Worm (Caenorhabditis elegans): ENCODE data around the gene C09E7.8.

Gene C09E7.8

DNA sequence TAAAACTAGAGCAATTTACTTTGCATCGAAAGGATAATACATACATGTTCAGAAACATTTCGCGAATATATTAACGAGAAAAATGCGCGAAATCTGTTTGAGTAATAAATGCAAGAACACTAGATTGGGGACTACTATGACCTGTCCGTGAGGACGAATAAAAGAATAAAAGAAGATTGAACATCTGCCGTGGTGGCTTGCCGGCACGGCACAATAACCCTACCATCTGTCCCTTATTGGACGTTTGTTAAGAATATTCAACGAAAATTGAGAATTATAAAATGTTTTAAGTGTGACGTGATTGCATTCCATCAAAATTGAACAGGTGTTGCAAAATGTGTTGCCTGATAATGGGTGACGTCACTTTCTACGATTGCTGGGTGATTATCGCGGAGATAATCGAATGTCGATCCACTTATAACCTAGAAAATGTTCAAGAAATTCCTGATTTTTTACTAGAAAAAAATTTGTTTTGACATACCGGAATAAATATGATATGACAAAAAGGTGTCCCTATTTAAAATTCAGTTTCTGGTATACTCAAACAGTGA is 47.1 kb upstream of the C09E7.8 start:
- TF ChIP-seq unc-86 (tag; optimal IDR thresholded peaks at IDR 0.05) (no peak), nhr-85 (tag) (no peak), efl-1 (optimal IDR thresholded peaks at IDR 0.05) (no peak), efl-1 (GFP tag; optimal IDR thresholded peaks at IDR 0.05 in 1 of 2) (peak in 1 of 2 experiments; percentile 73), egl-13 (tag; optimal IDR thresholded peaks at IDR 0.05) (no peak), fkh-10 (GFP tag; optimal IDR thresholded peaks at IDR 0.05) (no peak), zag-1 (tag; optimal IDR thresholded peaks at IDR 0.05) (no peak), fkh-4 (tag; optimal IDR thresholded peaks at IDR 0.05; ENCODE audit: borderline replicate concordance) (no peak), blmp-1 (tag; optimal IDR thresholded peaks at IDR 0.05) (peak; percentile 29)

DNA sequence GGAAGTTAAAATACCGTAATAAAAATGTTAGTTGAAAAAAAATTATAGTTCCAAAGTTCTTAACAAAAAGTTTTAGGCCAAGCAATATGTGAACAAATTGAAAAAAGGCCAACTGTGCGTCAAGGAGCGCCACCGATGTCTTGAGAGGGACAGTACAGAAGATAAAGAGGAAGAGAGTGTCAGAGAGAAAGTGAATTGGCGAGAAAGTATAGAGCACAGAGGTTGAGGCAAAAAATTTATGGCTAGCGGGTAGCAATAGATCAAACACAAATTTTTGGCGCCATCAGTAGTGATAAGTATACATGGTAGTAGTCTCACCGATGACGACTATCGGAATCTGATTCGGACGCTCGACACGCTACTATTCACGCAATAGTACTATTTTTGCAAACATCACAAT is 45.9 kb upstream of the C09E7.8 start:
- TF ChIP-seq zag-1 (tag; optimal IDR thresholded peaks at IDR 0.05) (no peak), unc-30 (tag; optimal IDR thresholded peaks at IDR 0.05) (no peak), fkh-10 (GFP tag; optimal IDR thresholded peaks at IDR 0.05) (no peak), nhr-237 (tag; optimal IDR thresholded peaks at IDR 0.05) (no peak), pag-3 (tag; optimal IDR thresholded peaks at IDR 0.05; ENCODE audit: borderline replicate concordance, insufficient read depth) (no peak), ztf-11 (tag; optimal IDR thresholded peaks at IDR 0.05) (no peak), lir-3 (tag; optimal IDR thresholded peaks at IDR 0.05; ENCODE audit: poor library complexity) (no peak), Y116A8C.19 (tag; optimal IDR thresholded peaks at IDR 0.05; ENCODE audit: borderline replicate concordance) (no peak), mab-9 (GFP tag; IDR thresholded peaks at IDR 0.05) (no peak), zip-4 (GFP tag; optimal IDR thresholded peaks at IDR 0.05) (no peak), nhr-20 (tag; optimal IDR thresholded peaks at IDR 0.05) (no peak), ets-5 (GFP tag; IDR thresholded peaks at IDR 0.05) (no peak), ceh-8 (GFP tag; optimal IDR thresholded peaks at IDR 0.05) (no peak), unc-130 (tag; optimal IDR thresholded peaks at IDR 0.05) (no peak), efl-3 (GFP tag; optimal IDR thresholded peaks at IDR 0.05) (no peak), elt-2 (tag; optimal IDR thresholded peaks at IDR 0.05) (no peak), nhr-76 (tag; optimal IDR thresholded peaks at IDR 0.05) (no peak), fkh-8 (tag; optimal IDR thresholded peaks at IDR 0.05) (no peak), fkh-4 (tag; optimal IDR thresholded peaks at IDR 0.05; ENCODE audit: borderline replicate concordance) (no peak), ceh-90 (tag; optimal IDR thresholded peaks at IDR 0.05) (no peak), nhr-84 (tag; optimal IDR thresholded peaks at IDR 0.05) (no peak), alr-1 (tag; optimal IDR thresholded peaks at IDR 0.05; ENCODE audit: borderline replicate concordance) (no peak), ces-1 (GFP tag; optimal IDR thresholded peaks at IDR 0.05) (no peak), C16A3.4 (tag; optimal IDR thresholded peaks at IDR 0.05) (no peak), nhr-12 (tag; optimal IDR thresholded peaks at IDR 0.05) (no peak), rnt-1 (tag; optimal IDR thresholded peaks at IDR 0.05) (peak; percentile 4), jun-1 (tag; optimal IDR thresholded peaks at IDR 0.05) (peak; percentile 15), ztf-4 (tag; optimal IDR thresholded peaks at IDR 0.05) (no peak), lsy-2 (tag; optimal IDR thresholded peaks at IDR 0.05) (peak in 1 of 2 experiments; percentile 0), ceh-88 (GFP tag; IDR thresholded peaks at IDR 0.05) (no peak), nhr-90 (tag; optimal IDR thresholded peaks at IDR 0.05; ENCODE audit: poor library complexity) (no peak), nhr-85 (tag) (no peak), fos-1 (tag; optimal IDR thresholded peaks at IDR 0.05) (no peak), sup-37 (GFP tag; optimal IDR thresholded peaks at IDR 0.05) (no peak), C34B4.2 (tag; optimal IDR thresholded peaks at IDR 0.05) (no peak), elt-3 (tag; optimal IDR thresholded peaks at IDR 0.05) (no peak), sox-4 (tag; optimal IDR thresholded peaks at IDR 0.05) (no peak), isw-1 (GFP tag; IDR thresholded peaks at IDR 0.05) (no peak), pqm-1 (tag; optimal IDR thresholded peaks at IDR 0.05) (no peak), ceh-82 (tag; optimal IDR thresholded peaks at IDR 0.05) (no peak), nhr-28 (tag; optimal IDR thresholded peaks at IDR 0.05) (no peak), hlh-4 (tag; optimal IDR thresholded peaks at IDR 0.05) (no peak), unc-62 (GFP tag; optimal IDR thresholded peaks at IDR 0.05) (no peak), egl-13 (tag; optimal IDR thresholded peaks at IDR 0.05) (no peak), aly-2 (tag; optimal IDR thresholded peaks at IDR 0.05) (no peak), snu-23 (GFP tag; optimal IDR thresholded peaks at IDR 0.05) (no peak), nhr-11 (tag; optimal IDR thresholded peaks at IDR 0.05) (no peak)

All from whole organism, L1 larva.